Worm (Caenorhabditis elegans) whole organism, L3 larva: ENCODE data around the gene str-39.

Experiments
- R02D3.7 ChIP-seq: fragments of 150-350 bp; optimal IDR thresholded peaks from 2 replicates; lab custom pipeline; 2014; ENCODE audit warnings: missing biosample characterization, missing genetic modification characterization
- elt-3 ChIP-seq, 3 experiments: fragments of 150-350 bp in 1 of 3; sonication (generic microtip) in 2 of 3; optimal IDR thresholded peaks; 2 replicates in 2 of 3; 4 replicates in 1 of 3; lab custom pipeline; 2014 to 2017; ENCODE audit warnings: missing biosample characterization in 3 of 3, missing genetic modification characterization in 3 of 3
- fkh-10 ChIP-seq: sonication (generic microtip); optimal IDR thresholded peaks from 2 replicates; lab custom pipeline; 2017; ENCODE audit warnings: missing biosample characterization, missing genetic modification reagents, missing genetic modification characterization
- lin-39 ChIP-seq: fragments of 150-350 bp; optimal IDR thresholded peaks from 2 replicates; lab custom pipeline; 2018; ENCODE audit warnings: missing biosample characterization, missing genetic modification reagents, missing genetic modification characterization
- pqm-1 ChIP-seq: fragments of 150-350 bp; optimal IDR thresholded peaks from 2 replicates; lab custom pipeline; 2017; ENCODE audit warnings: missing biosample characterization, missing genetic modification characterization, inconsistent platforms
- unc-62 ChIP-seq: fragments of 150-350 bp; sonication (generic microtip); optimal IDR thresholded peaks from 4 replicates; lab custom pipeline; 2014; ENCODE audit warnings: missing biosample characterization, missing genetic modification reagents, missing genetic modification characterization

- TF ChIP-seq fkh-10 = no peak
- no peak for TF ChIP-seq lin-39 (tag; lab: Kevin White, UChicago)
- TF ChIP-seq unc-62 (GFP tag; lab: Kevin White, UChicago) = no peak
- no peak for TF ChIP-seq pqm-1 (tag; lab: Kevin White, UChicago)
- TF ChIP-seq R02D3.7 = no peak
- no peak for TF ChIP-seq elt-3 (tag; optimal IDR thresholded peaks at IDR 0.05; lab: Kevin White, UChicago)
Measured at ce11 chrV:2861505-2861904, 18.2 kb downstream of the str-39 start, which contains the start of gene srh-270.
